Worm (Caenorhabditis elegans): Measurements from ENCODE around the gene pct-1.

ce11 chrIV:8174792-8175191, 1.5 kb upstream of the pct-1 start:
- TF ChIP-seq ZK546.5 (tag; optimal IDR thresholded peaks at IDR 0.05): no peak
- TF ChIP-seq nhr-12 (tag; optimal IDR thresholded peaks at IDR 0.05): no peak
- TF ChIP-seq R02D3.7 (tag; optimal IDR thresholded peaks at IDR 0.05): no peak
- no peak for TF ChIP-seq jun-1 (tag; optimal IDR thresholded peaks at IDR 0.05)
- no peak for TF ChIP-seq unc-62 (GFP tag; optimal IDR thresholded peaks at IDR 0.05)
- no peak for TF ChIP-seq ceh-9 (tag; optimal IDR thresholded peaks at IDR 0.05)
- TF ChIP-seq daf-12 (tag; optimal IDR thresholded peaks at IDR 0.05): no peak
- no peak for TF ChIP-seq fkh-2 (tag; optimal IDR thresholded peaks at IDR 0.05)
- TF ChIP-seq pha-4 (tag; optimal IDR thresholded peaks at IDR 0.05): no peak
- no peak for TF ChIP-seq unc-39 (tag; optimal IDR thresholded peaks at IDR 0.05)
- TF ChIP-seq nhr-77 (tag; optimal IDR thresholded peaks at IDR 0.05): no peak

Data from whole organism, L3 larva.